Worm (Caenorhabditis elegans) whole organism, L4 larva: ENCODE results near the gene C50H11.8.
A peak's percentile ranks its signal among the peaks of the same experiment; 100 is the strongest.

Source experiments
- R02D3.7 ChIP-seq: fragments of 150-350 bp; sonication (generic microtip); optimal IDR thresholded peaks from 3 replicates; lab custom pipeline; 2014; ENCODE audit warnings: missing biosample characterization, missing genetic modification characterization
- Y105C5A.15 ChIP-seq: fragments of 200-800 bp; sonication (Bioruptor generic); IDR thresholded peaks from 2 replicates; pipeline ENCODE4 v1.3.6; 2022; ENCODE audit warnings: missing genetic modification characterization, missing compliant biosample characterization
- Y48G9A.11 ChIP-seq: fragments of 200-800 bp; sonication (Bioruptor generic); IDR thresholded peaks from 2 replicates; pipeline ENCODE4 v1.3.6; 2022; ENCODE audit warnings: missing genetic modification reagents, missing genetic modification characterization, missing compliant biosample characterization
- ZK337.2 ChIP-seq: fragments of 200-800 bp; sonication (Bioruptor generic); IDR thresholded peaks from 2 replicates; pipeline ENCODE4 v1.3.6; 2022; ENCODE audit warnings: missing genetic modification reagents, missing genetic modification characterization, missing compliant biosample characterization
- ZK546.5 ChIP-seq, 2 experiments: sonication (generic microtip); optimal IDR thresholded peaks; 2 replicates each; lab custom pipeline; 2017; ENCODE audit warnings: missing biosample characterization in 2 of 2, missing genetic modification characterization in 2 of 2
- aha-1 ChIP-seq: fragments of 150-350 bp; peaks from one replicate; lab custom pipeline; 2014; ENCODE audit warnings: missing biosample characterization, missing genetic modification characterization
- attf-4 ChIP-seq: sonication (generic microtip); optimal IDR thresholded peaks from 3 replicates; lab custom pipeline; 2017; ENCODE audit warnings: missing biosample characterization, missing genetic modification characterization
- ceh-44 ChIP-seq: fragments of 200-800 bp; sonication (Bioruptor generic); IDR thresholded peaks from 2 replicates; pipeline ENCODE4 v1.3.6; 2022; ENCODE audit warnings: missing genetic modification reagents, missing genetic modification characterization, missing compliant biosample characterization
- ces-1 ChIP-seq: fragments of 150-350 bp; sonication (generic microtip); optimal IDR thresholded peaks from 4 replicates; lab custom pipeline; 2014; ENCODE audit warnings: missing biosample characterization, missing genetic modification reagents, missing genetic modification characterization
- daf-12 ChIP-seq: fragments of 150-350 bp; optimal IDR thresholded peaks from 2 replicates; lab custom pipeline; 2014; ENCODE audit warnings: missing biosample characterization, missing genetic modification reagents, missing genetic modification characterization
- daf-16 ChIP-seq, 3 experiments: sonication (generic microtip); optimal IDR thresholded peaks; 2 replicates each; lab custom pipeline; 2016 to 2017; ENCODE audit warnings: missing genetic modification characterization in 3 of 3, missing genetic modification reagents in 3 of 3, mild to moderate bottlenecking in 2 of 3, missing compliant biosample characterization in 2 of 3, missing biosample characterization in 1 of 3, moderate library complexity in 1 of 3
- daf-19 ChIP-seq: fragments of 200-800 bp; sonication (Bioruptor generic); conservative IDR thresholded peaks from 2 replicates; pipeline ENCODE4 v1.3.6; 2022; ENCODE audit warnings: missing genetic modification characterization, missing compliant biosample characterization
- daf-8 ChIP-seq: fragments of 200-800 bp; sonication (Bioruptor generic); IDR thresholded peaks from 2 replicates; pipeline ENCODE4 v1.3.6; 2022; ENCODE audit warnings: missing genetic modification characterization, missing compliant biosample characterization
- dmd-8 ChIP-seq: fragments of 200-800 bp; sonication (Bioruptor generic); IDR thresholded peaks from 2 replicates; pipeline ENCODE4 v1.3.6; 2022; ENCODE audit warnings: missing genetic modification characterization, missing compliant biosample characterization
- fos-1 ChIP-seq: fragments of 150-350 bp; optimal IDR thresholded peaks from 2 replicates; lab custom pipeline; 2014; ENCODE audit warnings: missing biosample characterization, missing genetic modification characterization
- hlh-30 ChIP-seq: sonication (generic microtip); optimal IDR thresholded peaks from 2 replicates; lab custom pipeline; 2017; ENCODE audit warnings: antibody characterized with exemption, mild to moderate bottlenecking, missing genetic modification characterization, missing compliant biosample characterization; ENCODE audit not compliant: insufficient read depth
- lin-38 ChIP-seq: fragments of 200-800 bp; sonication (Bioruptor generic); IDR thresholded peaks from 2 replicates; pipeline ENCODE4 v1.3.6; 2022; ENCODE audit warnings: missing genetic modification reagents, missing genetic modification characterization, missing compliant biosample characterization
- mdl-1 ChIP-seq, 2 experiments: fragments of 150-350 bp in 1 of 2; sonication (generic microtip) in 1 of 2; optimal IDR thresholded peaks; 2 replicates each; lab custom pipeline; 2014 to 2017; ENCODE audit warnings: missing biosample characterization in 2 of 2, missing genetic modification characterization in 2 of 2
- mep-1 ChIP-seq: fragments of 150-350 bp; sonication (generic microtip); optimal IDR thresholded peaks from 3 replicates; lab custom pipeline; 2014; ENCODE audit warnings: missing biosample characterization, missing genetic modification characterization
- mxl-2 ChIP-seq: fragments of 200-800 bp; sonication (Bioruptor generic); conservative IDR thresholded peaks from 2 replicates; pipeline ENCODE4 v1.3.6; 2022; ENCODE audit warnings: missing genetic modification reagents, missing genetic modification characterization, missing compliant biosample characterization
- mxl-3 ChIP-seq: fragments of 200-800 bp; sonication (Bioruptor generic); optimal IDR thresholded peaks from 2 replicates; lab custom pipeline; 2018; ENCODE audit warnings: mild to moderate bottlenecking, missing genetic modification characterization, missing compliant biosample characterization
- nhr-11 ChIP-seq: fragments of 150-350 bp; optimal IDR thresholded peaks from 2 replicates; lab custom pipeline; 2014; ENCODE audit warnings: missing biosample characterization, missing genetic modification characterization
- nhr-111 ChIP-seq: fragments of 200-800 bp; sonication (Bioruptor generic); optimal IDR thresholded peaks from 2 replicates; lab custom pipeline; 2018; ENCODE audit warnings: mild to moderate bottlenecking, missing genetic modification characterization, missing compliant biosample characterization
- nhr-28 ChIP-seq: fragments of 150-350 bp; optimal IDR thresholded peaks from 2 replicates; lab custom pipeline; 2014; ENCODE audit warnings: missing biosample characterization, missing genetic modification characterization
- nhr-48 ChIP-seq: sonication (generic microtip); optimal IDR thresholded peaks from 2 replicates; lab custom pipeline; 2016; ENCODE audit warnings: mild to moderate bottlenecking, missing genetic modification characterization, missing compliant biosample characterization
- pqm-1 ChIP-seq: sonication (generic microtip); optimal IDR thresholded peaks from 2 replicates; lab custom pipeline; 2017; ENCODE audit warnings: missing biosample characterization, missing genetic modification characterization
- rbr-2 ChIP-seq: sonication (generic microtip); optimal IDR thresholded peaks from 2 replicates; lab custom pipeline; 2016; ENCODE audit warnings: missing genotype, missing genetic modification characterization, missing compliant biosample characterization
- set-16 ChIP-seq: fragments of 200-800 bp; sonication (Bioruptor generic); IDR thresholded peaks from 2 replicates; pipeline ENCODE4 v1.3.6; 2022; ENCODE audit warnings: missing genetic modification reagents, missing genetic modification characterization, missing compliant biosample characterization
- skn-1 ChIP-seq: fragments of 150-350 bp; optimal IDR thresholded peaks from 2 replicates; lab custom pipeline; 2014; ENCODE audit warnings: missing biosample characterization, missing genetic modification characterization
- snpc-1.2 ChIP-seq: fragments of 200-800 bp; sonication (Bioruptor generic); IDR thresholded peaks from 2 replicates; pipeline ENCODE4 v1.3.6; 2022; ENCODE audit warnings: missing genetic modification reagents, missing genetic modification characterization, missing compliant biosample characterization
- spr-3 ChIP-seq: fragments of 200-800 bp; sonication (Bioruptor generic); optimal IDR thresholded peaks from 2 replicates; lab custom pipeline; 2018; ENCODE audit warnings: mild to moderate bottlenecking, missing genetic modification characterization, missing compliant biosample characterization
- tra-1 ChIP-seq: fragments of 200-800 bp; sonication (Bioruptor generic); IDR thresholded peaks from 2 replicates; pipeline ENCODE4 v1.3.6; 2022; ENCODE audit warnings: missing genetic modification reagents, missing genetic modification characterization, missing compliant biosample characterization
- unc-130 ChIP-seq: sonication (generic microtip); optimal IDR thresholded peaks from 2 replicates; lab custom pipeline; 2016; ENCODE audit warnings: missing genetic modification reagents, missing genetic modification characterization, missing compliant biosample characterization
- unc-39 ChIP-seq: sonication (generic microtip); optimal IDR thresholded peaks from 2 replicates; lab custom pipeline; 2017; ENCODE audit warnings: missing biosample characterization, missing genetic modification characterization
- vab-7 ChIP-seq: fragments of 200-800 bp; sonication (Bioruptor generic); IDR thresholded peaks from 2 replicates; pipeline ENCODE4 v1.3.6; 2022; ENCODE audit warnings: missing genetic modification reagents, missing genetic modification characterization, missing compliant biosample characterization
- zag-1 ChIP-seq: fragments of 150-350 bp; optimal IDR thresholded peaks from 2 replicates; lab custom pipeline; 2014; ENCODE audit warnings: missing biosample characterization, missing genetic modification characterization
- zfp-2 ChIP-seq: sonication (generic microtip); optimal IDR thresholded peaks from 2 replicates; lab custom pipeline; 2016; ENCODE audit warnings: mild to moderate bottlenecking, missing genetic modification characterization, missing compliant biosample characterization

C50H11.8 gene

ce11 chrV:3017930-3018329 lies 36.4 kb upstream of the C50H11.8 start (continued):
- TF ChIP-seq ceh-44 (GFP tag; lab: Robert Waterston, UW) (0 out of 2 replicates have a peak, but pooled peaks have one; percentile 11), mdl-1 (tag; optimal IDR thresholded peaks at IDR 0.05; lab: Kevin White, UChicago) (no peak), dmd-8 (GFP tag; lab: Robert Waterston, UW) (0 out of 2 replicates have a peak, but pooled peaks have one; percentile 30), nhr-48 (tag; lab: Kevin White, UChicago) (no peak)
- TF ChIP-seq, all 104 proteins: peak for 3

- TF ChIP-seq attf-4 (no peak), daf-12 (tag; lab: Kevin White, UChicago) (no peak), tra-1 (GFP tag; lab: Robert Waterston, UW) (no peak), lin-38 (GFP tag; lab: Robert Waterston, UW) (no peak), daf-8 (no peak), hlh-30 (no peak), rbr-2 (no peak), ZK337.2 (no peak), mxl-3 (no peak), mdl-1 (tag; optimal IDR thresholded peaks at IDR 0.05; lab: Kevin White, UChicago) (no peak), set-16 (GFP tag; lab: Robert Waterston, UW) (no peak), unc-39 (no peak)
- TF ChIP-seq, all 104 proteins: peak for 0
These were observed 33.0 kb upstream of the C50H11.8 start, which contains the start of gene irld-12 for ce11 chrV:3021306-3021705. Gene irld-12, minus strand, starts transcription at chrV:3021406.

ce11 chrV:3024274-3024673 lies 30.1 kb upstream of the C50H11.8 start, which contains the start of gene asp-8:
Gene asp-8, plus strand, starts transcription at chrV:3024549.
- TF ChIP-seq nhr-28 (tag; lab: Kevin White, UChicago) (peak; percentile 75), spr-3 (GFP tag; lab: Kevin White, UChicago) (no peak), daf-16 (GFP tag; optimal IDR thresholded peaks at IDR 0.05; lab: Kevin White, UChicago) (no peak), daf-16 (tag; optimal IDR thresholded peaks at IDR 0.05; lab: Kevin White, UChicago) (peak; percentile 63)

- TF ChIP-seq Y105C5A.15 (no peak), aha-1 (peak; percentile 73), pqm-1 (peak; percentile 12)
These were observed 26.1 kb upstream of the C50H11.8 start, which contains the start of gene asp-7 for ce11 chrV:3028205-3028604. Gene asp-7, plus strand, starts transcription at chrV:3028285.

ce11 chrV:3032343-3032742 lies 22.0 kb upstream of the C50H11.8 start, which contains the start of gene irld-38:
Gene irld-38, minus strand, starts transcription at chrV:3032443.
- TF ChIP-seq Y48G9A.11 (GFP tag; lab: Robert Waterston, UW) = no peak
- TF ChIP-seq ZK546.5 (tag; optimal IDR thresholded peaks at IDR 0.05; lab: Kevin White, UChicago) = no peak
- no peak for TF ChIP-seq set-16 (GFP tag; lab: Robert Waterston, UW)
- TF ChIP-seq mxl-2 (GFP tag; lab: Robert Waterston, UW) = no peak
- no peak for TF ChIP-seq zag-1
- no peak for TF ChIP-seq daf-19 (GFP tag; lab: Robert Waterston, UW)
- TF ChIP-seq snpc-1.2 = no peak
- TF ChIP-seq unc-130 (GFP tag; lab: Kevin White, UChicago) = no peak
- TF ChIP-seq R02D3.7 (tag; lab: Kevin White, UChicago) = no peak
- no peak for TF ChIP-seq zfp-2 (tag; lab: Kevin White, UChicago)
- TF ChIP-seq nhr-111 = no peak
- no peak for TF ChIP-seq mep-1
- TF ChIP-seq fos-1 = no peak
- no peak for TF ChIP-seq vab-7 (GFP tag; lab: Robert Waterston, UW)
- TF ChIP-seq ces-1 (GFP tag; lab: Kevin White, UChicago) = no peak
- no peak for TF ChIP-seq ceh-44 (GFP tag; lab: Robert Waterston, UW)
- TF ChIP-seq nhr-11 (tag; lab: Kevin White, UChicago) = no peak
- TF ChIP-seq skn-1 (tag; lab: Kevin White, UChicago) = no peak
